Fruit fly (Drosophila melanogaster): ENCODE data around the gene CG7518.

- TF ChIP-seq CG16779 (tag; optimal IDR thresholded peaks at IDR 0.05) (no peak), ss (GFP tag; optimal IDR thresholded peaks at IDR 0.05) (no peak), Met (GFP tag; optimal IDR thresholded peaks at IDR 0.05) (no peak)
Measured at dm6 chr3R:13018284-13018900, 20.5 kb downstream of the CG7518 start.
